Worm (Caenorhabditis elegans) whole organism, young adult: ENCODE data around the gene ogt-1.

ENCODE experiments used
- F57C9.4 ChIP-seq: sonication (generic microtip); optimal IDR thresholded peaks from 2 replicates; lab custom pipeline; 2017; ENCODE audit warnings: mild to moderate bottlenecking, missing genetic modification characterization, missing compliant biosample characterization
- dpff-1 ChIP-seq: sonication (generic microtip); optimal IDR thresholded peaks from 2 replicates; lab custom pipeline; 2017; ENCODE audit warnings: mild to moderate bottlenecking, missing genetic modification characterization, missing compliant biosample characterization
- lin-40 ChIP-seq: sonication (generic microtip); optimal IDR thresholded peaks from 2 replicates; lab custom pipeline; 2016; ENCODE audit warnings: missing genetic modification characterization, mild to moderate bottlenecking, missing compliant biosample characterization, missing genotype, missing genetic modification reagents
- lin-54 ChIP-seq: fragments of 200-800 bp; sonication (Bioruptor generic); optimal IDR thresholded peaks from 2 replicates; lab custom pipeline; 2018; ENCODE audit warnings: mild to moderate bottlenecking, missing genetic modification characterization, missing compliant biosample characterization
- rec-8 ChIP-seq, 2 experiments: sonication (generic microtip); optimal IDR thresholded peaks; 2 replicates each; lab custom pipeline; 2016; ENCODE audit warnings: mild to moderate bottlenecking in 2 of 2, missing genetic modification characterization in 2 of 2, missing genetic modification reagents in 2 of 2, missing genotype in 2 of 2, missing biosample characterization in 1 of 2, missing compliant biosample characterization in 1 of 2, moderate library complexity in 1 of 2
- unc-62 ChIP-seq: fragments of 150-350 bp; optimal IDR thresholded peaks from 2 replicates; lab custom pipeline; 2014; ENCODE audit warnings: missing biosample characterization, missing genetic modification reagents, missing genetic modification characterization

ce11 chrIII:7197973-7198372 is 44.4 kb upstream of the ogt-1 start, which contains the start of gene exos-9:
- peak; percentile 2 for TF ChIP-seq lin-54 (GFP tag; lab: Kevin White, UChicago)
- TF ChIP-seq F57C9.4 (tag; lab: Kevin White, UChicago), result no peak
- no peak for TF ChIP-seq rec-8 (tag; optimal IDR thresholded peaks at IDR 0.05; lab: Kevin White, UChicago)
- TF ChIP-seq dpff-1 (tag; lab: Kevin White, UChicago), result no peak
- TF ChIP-seq lin-40 (tag; lab: Kevin White, UChicago), result no peak
- TF ChIP-seq unc-62 (GFP tag; lab: Kevin White, UChicago), result no peak
